Worm (Caenorhabditis elegans) whole organism, L2 larva: ENCODE results near the gene Y53F4B.23.
"Not testable (repeated sequence)": the region's sequence is repeated elsewhere in the genome, so short reads cannot be mapped to it uniquely, and the experiment has no call there.

Source experiments
- C34F6.9 ChIP-seq: fragments of 150-350 bp; optimal IDR thresholded peaks from 2 replicates; lab custom pipeline; 2014; ENCODE audit warnings: missing biosample characterization, missing genetic modification characterization
- F13H6.1 ChIP-seq: sonication (generic microtip); optimal IDR thresholded peaks from 2 replicates; lab custom pipeline; 2016; ENCODE audit warnings: missing genetic modification characterization, missing compliant biosample characterization
- R02D3.7 ChIP-seq: fragments of 150-350 bp; optimal IDR thresholded peaks from 2 replicates; lab custom pipeline; 2014; ENCODE audit warnings: missing biosample characterization, missing genetic modification characterization
- ZK546.5 ChIP-seq: sonication (generic microtip); optimal IDR thresholded peaks from 2 replicates; lab custom pipeline; 2017; ENCODE audit warnings: missing biosample characterization, missing genetic modification characterization
- alr-1 ChIP-seq: fragments of 150-350 bp; optimal IDR thresholded peaks from 2 replicates; lab custom pipeline; 2014; ENCODE audit warnings: missing biosample characterization, missing genetic modification characterization
- ceh-82 ChIP-seq: fragments of 150-350 bp; optimal IDR thresholded peaks from 2 replicates; lab custom pipeline; 2014; ENCODE audit warnings: missing biosample characterization, missing genetic modification characterization
- dmd-4 ChIP-seq: sonication (generic microtip); optimal IDR thresholded peaks from 2 replicates; lab custom pipeline; 2017; ENCODE audit warnings: missing biosample characterization, missing genetic modification characterization
- elt-3 ChIP-seq: sonication (generic microtip); optimal IDR thresholded peaks from 2 replicates; lab custom pipeline; 2017; ENCODE audit warnings: missing biosample characterization, missing genetic modification characterization
- fos-1 ChIP-seq: fragments of 150-350 bp; optimal IDR thresholded peaks from 2 replicates; lab custom pipeline; 2014; ENCODE audit warnings: missing biosample characterization, missing genetic modification characterization
- gmeb-1 ChIP-seq: fragments of 150-350 bp; optimal IDR thresholded peaks from 2 replicates; lab custom pipeline; 2014; ENCODE audit warnings: missing biosample characterization, missing genetic modification characterization
- lin-11 ChIP-seq: fragments of 150-350 bp; sonication (generic microtip); optimal IDR thresholded peaks from 2 replicates; lab custom pipeline; 2014; ENCODE audit warnings: missing biosample characterization, missing genetic modification characterization, inconsistent platforms, mixed read lengths
- lsy-2 ChIP-seq, 2 experiments: fragments of 150-350 bp in 1 of 2; sonication (generic microtip) in 1 of 2; optimal IDR thresholded peaks; 2 replicates each; lab custom pipeline; 2014 to 2017; ENCODE audit warnings: missing biosample characterization in 2 of 2, missing genetic modification characterization in 2 of 2
- mab-5 ChIP-seq: fragments of 150-350 bp; optimal IDR thresholded peaks from 2 replicates; lab custom pipeline; 2014; ENCODE audit warnings: missing biosample characterization, missing genetic modification characterization
- mbf-1 ChIP-seq: sonication (generic microtip); optimal IDR thresholded peaks from 2 replicates; lab custom pipeline; 2017; ENCODE audit warnings: missing biosample characterization, missing genetic modification characterization
- mdl-1 ChIP-seq, 2 experiments: fragments of 150-350 bp in 1 of 2; sonication (generic microtip) in 1 of 2; optimal IDR thresholded peaks; 2 replicates each; lab custom pipeline; 2017; ENCODE audit warnings: missing biosample characterization in 2 of 2, missing genetic modification characterization in 2 of 2
- nhr-10 ChIP-seq: sonication (generic microtip); optimal IDR thresholded peaks from 2 replicates; lab custom pipeline; 2017; ENCODE audit warnings: missing biosample characterization, missing genetic modification characterization
- nhr-129 ChIP-seq: fragments of 150-350 bp; optimal IDR thresholded peaks from 2 replicates; lab custom pipeline; 2014; ENCODE audit warnings: missing biosample characterization, missing genetic modification characterization
- nhr-21 ChIP-seq: fragments of 150-350 bp; optimal IDR thresholded peaks from 2 replicates; lab custom pipeline; 2014; ENCODE audit warnings: missing biosample characterization, missing genetic modification characterization
- nhr-23 ChIP-seq: fragments of 150-350 bp; optimal IDR thresholded peaks from 2 replicates; lab custom pipeline; 2014; ENCODE audit warnings: missing biosample characterization, missing genetic modification reagents, missing genetic modification characterization
- nhr-237 ChIP-seq: fragments of 150-350 bp; optimal IDR thresholded peaks from 2 replicates; lab custom pipeline; 2014; ENCODE audit warnings: missing biosample characterization, missing genetic modification characterization
- nhr-77 ChIP-seq: fragments of 150-350 bp; optimal IDR thresholded peaks from 2 replicates; lab custom pipeline; 2014; ENCODE audit warnings: missing biosample characterization, missing genetic modification characterization
- sem-4 ChIP-seq: fragments of 150-350 bp; optimal IDR thresholded peaks from 2 replicates; lab custom pipeline; 2014; ENCODE audit warnings: missing biosample characterization, missing genetic modification reagents, missing genetic modification characterization
- skn-1 ChIP-seq: sonication (generic microtip); optimal IDR thresholded peaks from 2 replicates; lab custom pipeline; 2017; ENCODE audit warnings: missing biosample characterization, missing genetic modification characterization
- sma-3 ChIP-seq: sonication (generic microtip); optimal IDR thresholded peaks from 2 replicates; lab custom pipeline; 2016; ENCODE audit warnings: missing genetic modification reagents, missing genetic modification characterization, missing compliant biosample characterization
- sma-9 ChIP-seq, 2 experiments: fragments of 150-350 bp in 1 of 2; sonication (generic microtip) in 1 of 2; optimal IDR thresholded peaks; 2 replicates each; lab custom pipeline; 2014 to 2016; ENCODE audit warnings: missing genetic modification characterization in 2 of 2, mild to moderate bottlenecking in 1 of 2, missing biosample characterization in 1 of 2, missing compliant biosample characterization in 1 of 2, missing genetic modification reagents in 1 of 2, moderate library complexity in 1 of 2
- unc-39 ChIP-seq: fragments of 150-350 bp; optimal IDR thresholded peaks from 2 replicates; lab custom pipeline; 2014; ENCODE audit warnings: missing biosample characterization, missing genetic modification characterization
- unc-55 ChIP-seq: fragments of 150-350 bp; sonication (generic microtip); optimal IDR thresholded peaks from 3 replicates; lab custom pipeline; 2014; ENCODE audit warnings: missing biosample characterization, missing genetic modification reagents, missing genetic modification characterization
- unc-62 ChIP-seq: fragments of 150-350 bp; optimal IDR thresholded peaks from 2 replicates; lab custom pipeline; 2014; ENCODE audit warnings: missing biosample characterization, missing genetic modification reagents, missing genetic modification characterization
- zag-1 ChIP-seq: fragments of 150-350 bp; optimal IDR thresholded peaks from 2 replicates; lab custom pipeline; 2014; ENCODE audit warnings: missing biosample characterization, missing genetic modification characterization
- ztf-1 ChIP-seq: fragments of 200-800 bp; sonication (Bioruptor generic); conservative IDR thresholded peaks from 2 replicates; pipeline ENCODE4 v1.3.6; 2022; ENCODE audit warnings: missing genetic modification characterization, missing compliant biosample characterization

Gene Y53F4B.23

ce11 chrII:15171816-15172215, 47.5 kb downstream of the Y53F4B.23 start, which contains the start of gene gst-39:
Gene gst-39 (minus strand): TSS chrII:15171916.
- not testable (repeated sequence) for TF ChIP-seq nhr-129 (tag; lab: Kevin White, UChicago); sma-3 (GFP tag; lab: Kevin White, UChicago); lin-11 (tag; lab: Kevin White, UChicago)

- no peak for TF ChIP-seq nhr-77 (tag; lab: Kevin White, UChicago)
- TF ChIP-seq skn-1 (tag; lab: Kevin White, UChicago): peak; percentile 49
- peak; percentile 54 for TF ChIP-seq nhr-129 (tag; lab: Kevin White, UChicago)
- TF ChIP-seq fos-1 (tag; lab: Kevin White, UChicago): peak; percentile 1
- TF ChIP-seq unc-55 (GFP tag; lab: Kevin White, UChicago): peak; percentile 58
- TF ChIP-seq lsy-2 (tag; optimal IDR thresholded peaks at IDR 0.05; lab: Kevin White, UChicago): peak in 1 of 2 experiments; percentile 1
- TF ChIP-seq sem-4 (tag; lab: Kevin White, UChicago): no peak
- TF ChIP-seq sma-3 (GFP tag; lab: Kevin White, UChicago): no peak
- no peak for TF ChIP-seq unc-39 (tag; lab: Kevin White, UChicago)
- peak; percentile 5 for TF ChIP-seq gmeb-1 (tag; lab: Kevin White, UChicago)
- no peak for TF ChIP-seq nhr-23 (tag; lab: Kevin White, UChicago)
- no peak for TF ChIP-seq alr-1
- TF ChIP-seq elt-3: no peak
- peak; percentile 57 for TF ChIP-seq C34F6.9 (tag; lab: Kevin White, UChicago)
- no peak for TF ChIP-seq ZK546.5
- TF ChIP-seq nhr-237 (tag; lab: Kevin White, UChicago): no peak
- no peak for TF ChIP-seq mdl-1 (tag; optimal IDR thresholded peaks at IDR 0.05; lab: Kevin White, UChicago)
- peak; percentile 11 for TF ChIP-seq sma-9 (GFP tag; optimal IDR thresholded peaks at IDR 0.05; lab: Kevin White, UChicago)
- no peak for TF ChIP-seq sma-9 (tag; optimal IDR thresholded peaks at IDR 0.05; lab: Kevin White, UChicago)
Measured at ce11 chrII:15173174-15173573, 48.9 kb downstream of the Y53F4B.23 start.

ce11 chrII:15174915-15175548, 50.7 kb downstream of the Y53F4B.23 start, which contains the start of gene gst-31:
Gene gst-31 (minus strand): TSS chrII:15174965.
- TF ChIP-seq nhr-237 (tag; lab: Kevin White, UChicago) (no peak), mab-5 (tag; lab: Kevin White, UChicago) (no peak), elt-3 (no peak), alr-1 (no peak), C34F6.9 (tag; lab: Kevin White, UChicago) (peak; percentile 9), unc-55 (GFP tag; lab: Kevin White, UChicago) (peak; percentile 67), dmd-4 (tag; lab: Kevin White, UChicago) (no peak)

ce11 chrII:15175643-15176042, 51.3 kb downstream of the Y53F4B.23 start, which contains the start of gene Y53F4B.36:
Gene Y53F4B.36 (plus strand): TSS chrII:15175943.
- TF ChIP-seq unc-62 (no peak), ztf-1 (GFP tag; lab: Robert Waterston, UW) (no peak), unc-39 (tag; lab: Kevin White, UChicago) (no peak), nhr-21 (no peak), R02D3.7 (tag; lab: Kevin White, UChicago) (no peak), elt-3 (no peak), zag-1 (tag; lab: Kevin White, UChicago) (no peak), mbf-1 (no peak), F13H6.1 (tag; lab: Kevin White, UChicago) (no peak), mdl-1 (tag; optimal IDR thresholded peaks at IDR 0.05; lab: Kevin White, UChicago) (no peak), gmeb-1 (tag; lab: Kevin White, UChicago) (no peak), sma-3 (GFP tag; lab: Kevin White, UChicago) (no peak), lin-11 (tag; lab: Kevin White, UChicago) (no peak), mab-5 (tag; lab: Kevin White, UChicago) (no peak), ceh-82 (tag; lab: Kevin White, UChicago) (no peak), nhr-129 (tag; lab: Kevin White, UChicago) (no peak), nhr-237 (tag; lab: Kevin White, UChicago) (no peak), nhr-10 (tag; lab: Kevin White, UChicago) (no peak), nhr-23 (tag; lab: Kevin White, UChicago) (no peak)
- TF ChIP-seq, all 48 proteins: peak for 0
